Fruit fly (Drosophila melanogaster) whole organism: ENCODE data around the gene CG44005.

Experiments
- CG8478 ChIP-seq: fragments of >200 bp; optimal IDR thresholded peaks from 2 replicates; lab custom pipeline; 2018; ENCODE audit warnings: inconsistent platforms
- Dll ChIP-seq: fragments of >200 bp; optimal IDR thresholded peaks from 2 replicates; lab custom pipeline; 2017
- EcR ChIP-seq, 2 experiments: fragments of >200 bp; optimal IDR thresholded peaks; 2 replicates each; lab custom pipeline; 2017; ENCODE audit warnings: missing biosample characterization in 2 of 2, missing genetic modification characterization in 2 of 2, missing genetic modification reagents in 2 of 2
- pan ChIP-seq: fragments of >200 bp; optimal IDR thresholded peaks from 2 replicates; lab custom pipeline; 2017
- psq ChIP-seq: fragments of >200 bp; optimal IDR thresholded peaks from 2 replicates; lab custom pipeline; 2017
- usp ChIP-seq: fragments of >200 bp; optimal IDR thresholded peaks from 2 replicates; lab custom pipeline; 2017; ENCODE audit warnings: missing biosample characterization, missing genetic modification characterization, mixed read lengths

DNA sequence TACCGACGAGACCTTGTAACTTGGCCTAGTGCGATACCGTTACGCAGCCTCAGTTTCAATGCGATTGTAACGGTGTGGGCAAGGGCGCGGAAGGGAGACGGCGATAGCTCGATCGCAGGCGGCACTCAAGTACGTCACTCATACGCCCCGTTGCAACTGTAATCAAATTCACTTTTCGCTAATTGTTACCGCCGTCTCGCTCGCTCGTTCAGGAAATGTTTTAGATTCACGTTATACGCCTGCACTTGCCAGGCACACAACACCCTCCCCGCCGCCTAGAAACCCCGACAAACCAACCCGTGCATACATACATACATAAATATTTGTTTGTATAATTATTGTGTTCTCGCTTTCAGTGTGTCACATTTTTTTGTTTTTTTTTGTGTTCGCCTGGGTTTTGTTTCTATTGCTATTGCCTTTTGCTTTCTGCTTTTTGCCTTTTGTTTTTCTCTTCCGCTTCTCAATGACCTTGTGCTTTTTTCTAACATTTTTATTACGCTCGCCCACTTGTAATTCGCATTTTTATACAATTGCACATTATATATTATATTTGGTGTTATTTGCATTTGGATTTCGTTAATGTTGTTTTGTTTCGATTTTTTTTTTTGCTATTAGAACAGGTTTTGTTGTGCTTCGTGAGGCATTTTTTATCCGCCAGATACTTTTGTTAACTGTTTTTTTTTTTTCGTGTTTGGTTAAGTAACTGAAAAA is 27.4 kb downstream of the CG44005 start:
- TF ChIP-seq EcR (GFP tag; optimal IDR thresholded peaks at IDR 0.05; lab: Kevin White, UChicago) = no peak
- TF ChIP-seq pan (lab: Kevin White, UChicago) = no peak
- no peak for TF ChIP-seq Dll (lab: Kevin White, UChicago)
- no peak for TF ChIP-seq psq
- no peak for TF ChIP-seq CG8478 (lab: Kevin White, UChicago)
- TF ChIP-seq usp (GFP tag; lab: Kevin White, UChicago) = no peak
